Fruit fly (Drosophila melanogaster): ENCODE measurements around the gene CecA2.

CecA2 gene

DNA sequence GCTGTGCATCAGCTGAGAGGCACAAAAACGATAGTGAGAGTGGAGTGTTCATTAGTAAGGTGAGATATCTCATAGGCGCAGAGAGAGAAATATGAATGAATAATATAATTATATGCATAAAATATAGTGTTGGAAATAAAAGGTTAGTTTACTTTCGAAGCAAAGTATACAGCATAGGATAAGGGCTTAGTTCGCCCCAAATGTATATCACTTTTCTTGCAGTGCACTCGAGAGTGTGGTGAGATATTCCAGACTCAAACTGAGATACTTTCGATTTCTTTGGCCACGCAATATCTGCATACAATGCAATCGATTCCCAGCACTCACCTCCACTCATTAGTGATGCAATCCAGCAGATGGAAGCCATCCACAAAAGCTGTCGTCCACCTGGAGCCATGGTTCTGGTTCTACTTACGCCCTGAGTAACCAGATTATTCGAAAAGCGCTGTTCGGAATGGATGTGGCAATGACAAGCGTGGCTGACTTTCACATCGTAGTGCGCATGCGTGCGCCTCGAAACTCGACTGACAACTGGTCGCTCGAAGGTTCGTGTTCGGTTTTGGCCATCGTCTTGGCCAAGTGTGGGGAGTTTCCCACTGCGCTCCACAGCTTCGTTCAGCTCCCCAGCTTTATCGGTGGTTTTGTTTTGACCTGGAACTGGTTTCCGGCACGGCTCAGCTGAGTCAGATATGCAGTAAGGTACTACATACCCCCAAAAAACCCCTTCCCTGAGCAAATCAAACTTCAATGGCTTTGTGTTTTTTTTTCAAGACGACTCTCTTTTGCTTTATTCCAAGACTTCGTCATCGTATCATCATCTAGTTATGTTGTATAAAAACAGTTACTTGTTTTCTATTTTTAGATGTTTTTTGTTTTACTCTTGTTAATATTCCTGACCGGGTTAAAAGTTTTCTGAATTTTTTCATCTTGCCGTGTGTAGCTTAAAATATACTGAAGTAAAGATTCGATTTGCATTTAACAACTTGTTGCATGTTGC, 41.0 kb upstream of the CecA2 start, which contains the start of gene Rsod (continued):
- 0 out of 3 replicates have a peak, but pooled peaks have one; percentile 38 for TF ChIP-seq jigr1 (GFP tag; IDR thresholded peaks at IDR 0.05)
- TF ChIP-seq pita (GFP tag; optimal IDR thresholded peaks at IDR 0.05) = no peak
- TF ChIP-seq CG1832 (GFP tag; optimal IDR thresholded peaks at IDR 0.05) = no peak
- peak; percentile 70 for TF ChIP-seq H2.0 (GFP tag; IDR thresholded peaks at IDR 0.05)
- no peak for TF ChIP-seq CG4617 (GFP tag; optimal IDR thresholded peaks at IDR 0.05; ENCODE audit: borderline replicate concordance)
- peak; percentile 56 for TF ChIP-seq phol (tag; optimal IDR thresholded peaks at IDR 0.05)
- peak; percentile 14; the same call in 1 of the 3 replicates for TF ChIP-seq sr (GFP tag; IDR thresholded peaks at IDR 0.05)
- TF ChIP-seq CG31365 (tag; optimal IDR thresholded peaks at IDR 0.05) = no peak
- TF ChIP-seq Dfd (GFP tag; optimal IDR thresholded peaks at IDR 0.05) = no peak
- no peak for TF ChIP-seq CG7963 (GFP tag; IDR thresholded peaks at IDR 0.05; ENCODE audit: partially characterized antibody)
- TF ChIP-seq gsb-n (tag; optimal IDR thresholded peaks at IDR 0.05) = peak; percentile 57
- TF ChIP-seq CG7372 (GFP tag; IDR thresholded peaks at IDR 0.05) = peak; percentile 62
- TF ChIP-seq CG7786 (GFP tag; optimal IDR thresholded peaks at IDR 0.05) = no peak
- peak; percentile 56 for TF ChIP-seq Optix (GFP tag; IDR thresholded peaks at IDR 0.05)
- no peak for TF ChIP-seq hbn (GFP tag; IDR thresholded peaks at IDR 0.05; ENCODE audit: partially characterized antibody)
- TF ChIP-seq Hr51 (GFP tag; optimal IDR thresholded peaks at IDR 0.05) = peak in 1 of 2 experiments; percentile 66
- TF ChIP-seq CG8478 (optimal IDR thresholded peaks at IDR 0.05) = no peak
- no peak for TF ChIP-seq CG15696 (tag; optimal IDR thresholded peaks at IDR 0.05)
- peak; percentile 55 for TF ChIP-seq ATbp (GFP tag; optimal IDR thresholded peaks at IDR 0.05)
- no peak for TF ChIP-seq sug (tag; optimal IDR thresholded peaks at IDR 0.05)
- no peak for TF ChIP-seq CG13287 (GFP tag; IDR thresholded peaks at IDR 0.05; ENCODE audit: partially characterized antibody)
- TF ChIP-seq sqz (GFP tag; optimal IDR thresholded peaks at IDR 0.05) = peak; percentile 39
- no peak for TF ChIP-seq Hr39 (optimal IDR thresholded peaks at IDR 0.05)
- no peak for TF ChIP-seq CG10462 (GFP tag; optimal IDR thresholded peaks at IDR 0.05)
- TF ChIP-seq Mrtf (GFP tag; IDR thresholded peaks at IDR 0.05) = peak; percentile 74
- no peak for TF ChIP-seq sima (GFP tag; optimal IDR thresholded peaks at IDR 0.05)
- no peak for TF ChIP-seq Adf1 (GFP tag; IDR thresholded peaks at IDR 0.05)
- no peak for TF ChIP-seq sna (GFP tag; IDR thresholded peaks at IDR 0.05; ENCODE audit: partially characterized antibody)
- no peak for TF ChIP-seq Dip2 (GFP tag; IDR thresholded peaks at IDR 0.05)
- peak; percentile 62; the same call in 1 of the 3 replicates for TF ChIP-seq mld (GFP tag; IDR thresholded peaks at IDR 0.05; ENCODE audit: partially characterized antibody)
- TF ChIP-seq peb (GFP tag; IDR thresholded peaks at IDR 0.05) = peak; percentile 67
- TF ChIP-seq CG13624 (GFP tag; optimal IDR thresholded peaks at IDR 0.05) = no peak
- no peak for TF ChIP-seq Opbp (GFP tag; IDR thresholded peaks at IDR 0.05; ENCODE audit: partially characterized antibody)
- TF ChIP-seq odd (GFP tag; optimal IDR thresholded peaks at IDR 0.05) = no peak
- no peak for TF ChIP-seq knrl (GFP tag; IDR thresholded peaks at IDR 0.05; ENCODE audit: partially characterized antibody)
- peak; percentile 55; the same call in 1 of the 2 replicates for TF ChIP-seq gsb (GFP tag; IDR thresholded peaks at IDR 0.05)
- peak; percentile 94 for TF ChIP-seq D19A (tag; optimal IDR thresholded peaks at IDR 0.05)
- no peak for TF ChIP-seq CkIIα-i1 (GFP tag; IDR thresholded peaks at IDR 0.05)
- no peak for TF ChIP-seq da (GFP tag; optimal IDR thresholded peaks at IDR 0.05)
- TF ChIP-seq dan (GFP tag; IDR thresholded peaks at IDR 0.05) = no peak
- TF ChIP-seq CG12942 (GFP tag; optimal IDR thresholded peaks at IDR 0.05) = no peak
- peak in 1 of 3 experiments; percentile 73 for TF ChIP-seq Stat92E (GFP tag; optimal IDR thresholded peaks at IDR 0.05)
- peak; percentile 73 for TF ChIP-seq dmrt99B (tag; optimal IDR thresholded peaks at IDR 0.05)
- peak; percentile 9 for TF ChIP-seq CG16815 (GFP tag; optimal IDR thresholded peaks at IDR 0.05)
- no peak for TF ChIP-seq Dp (GFP tag; optimal IDR thresholded peaks at IDR 0.05)
- peak; percentile 52 for TF ChIP-seq PHDP (tag; optimal IDR thresholded peaks at IDR 0.05)
- TF ChIP-seq CG11456 (GFP tag; IDR thresholded peaks at IDR 0.05) = peak; percentile 63; the same call in 2 of the 3 replicates
- TF ChIP-seq CG4820 (GFP tag; optimal IDR thresholded peaks at IDR 0.05) = peak; percentile 11

Measured in whole organism, embryonic.